Fruit fly (Drosophila melanogaster) whole organism, wandering third instar larva: ENCODE results near the gene CG43088.

Experiments
- Abd-B ChIP-seq: fragments of >200 bp; optimal IDR thresholded peaks from 2 replicates; lab custom pipeline; 2017; ENCODE audit warnings: missing biosample characterization, missing genetic modification characterization
- CG32264 ChIP-seq: fragments of 200-800 bp; sonication (Bioruptor generic); optimal IDR thresholded peaks from 2 replicates; lab custom pipeline; 2016; ENCODE audit warnings: missing biosample characterization, missing genetic modification characterization
- CG9705 ChIP-seq: fragments of 200-800 bp; sonication (Bioruptor generic); optimal IDR thresholded peaks from 2 replicates; lab custom pipeline; 2018; ENCODE audit warnings: missing biosample characterization, mild to moderate bottlenecking, missing genetic modification characterization
- CrebA ChIP-seq: fragments of 200-800 bp; sonication (Bioruptor generic); optimal IDR thresholded peaks from 2 replicates; lab custom pipeline; 2016; ENCODE audit warnings: missing biosample characterization, mild to moderate bottlenecking, missing genetic modification characterization, borderline replicate concordance
- Dfd ChIP-seq: fragments of >200 bp; optimal IDR thresholded peaks from 2 replicates; lab custom pipeline; 2017; ENCODE audit warnings: missing biosample characterization, missing genetic modification characterization
- Dif ChIP-seq: fragments of 200-275, 200-300 bp; sonication (Bioruptor generic); optimal IDR thresholded peaks from 2 replicates; lab custom pipeline; 2018; ENCODE audit warnings: missing biosample characterization, missing genetic modification characterization; ENCODE audit not compliant: partially characterized antibody
- GATAd ChIP-seq: sonication (Bioruptor generic); optimal IDR thresholded peaks from 2 replicates; lab custom pipeline; 2016; ENCODE audit warnings: missing biosample characterization, missing genetic modification characterization
- HLH106 ChIP-seq: fragments of 200-800 bp; optimal IDR thresholded peaks from 3 replicates; lab custom pipeline; 2019; ENCODE audit warnings: missing biosample characterization, mild to moderate bottlenecking, missing genetic modification characterization, moderate library complexity
- Hnf4 ChIP-seq: fragments of 200-800 bp; sonication (Bioruptor generic); optimal IDR thresholded peaks from 2 replicates; lab custom pipeline; 2016; ENCODE audit warnings: missing biosample characterization, mild to moderate bottlenecking, missing genetic modification characterization
- Hr78 ChIP-seq: fragments of >200 bp; optimal IDR thresholded peaks from 2 replicates; lab custom pipeline; 2017; ENCODE audit warnings: missing biosample characterization, missing genetic modification characterization
- Hr83 ChIP-seq: fragments of 200-300 bp; sonication (Bioruptor generic); optimal IDR thresholded peaks from 2 replicates; lab custom pipeline; 2016; ENCODE audit warnings: missing biosample characterization, mild to moderate bottlenecking, missing genetic modification characterization, moderate library complexity; ENCODE audit not compliant: poor library complexity, severe bottlenecking
- Jra ChIP-seq: sonication (Bioruptor generic); optimal IDR thresholded peaks from 2 replicates; lab custom pipeline; 2016; ENCODE audit warnings: missing biosample characterization, missing genetic modification characterization
- Mio ChIP-seq: sonication (Bioruptor generic); optimal IDR thresholded peaks from 2 replicates; lab custom pipeline; 2016; ENCODE audit warnings: missing biosample characterization, missing genetic modification characterization
- Myc ChIP-seq: fragments of >200 bp; optimal IDR thresholded peaks from 2 replicates; lab custom pipeline; 2017
- N ChIP-seq: fragments of >200 bp; optimal IDR thresholded peaks from 2 replicates; lab custom pipeline; 2018; ENCODE audit warnings: missing biosample characterization, missing external identifiers, missing genetic modification characterization
- OdsH ChIP-seq: fragments of 200-800 bp; sonication (Bioruptor generic); optimal IDR thresholded peaks from 2 replicates; lab custom pipeline; 2016; ENCODE audit warnings: missing biosample characterization, mild to moderate bottlenecking, missing genetic modification characterization
- Rel ChIP-seq, 2 experiments: fragments of 200-800 bp; sonication (Bioruptor generic) in 1 of 2; optimal IDR thresholded peaks; 2 replicates in 1 of 2; 3 replicates in 1 of 2; lab custom pipeline; 2016 to 2019; ENCODE audit warnings: mild to moderate bottlenecking in 2 of 2, missing biosample characterization in 2 of 2, missing genetic modification characterization in 2 of 2, moderate library complexity in 1 of 2
- Sp1 ChIP-seq: fragments of 200-800 bp; sonication (Bioruptor generic); optimal IDR thresholded peaks from 3 replicates; lab custom pipeline; 2019; ENCODE audit warnings: missing biosample characterization, mild to moderate bottlenecking, missing genetic modification characterization, moderate library complexity
- Vsx2 ChIP-seq: fragments of 200-300, 225-300 bp; sonication (Bioruptor generic); optimal IDR thresholded peaks from 2 replicates; lab custom pipeline; 2018; ENCODE audit warnings: missing biosample characterization, missing genetic modification characterization; ENCODE audit not compliant: partially characterized antibody
- br ChIP-seq: fragments of 200-800 bp; sonication (Bioruptor generic); optimal IDR thresholded peaks from 2 replicates; lab custom pipeline; 2016; ENCODE audit warnings: missing biosample characterization, missing genetic modification characterization
- brk ChIP-seq: fragments of 200-800 bp; sonication (Bioruptor generic); optimal IDR thresholded peaks from 2 replicates; lab custom pipeline; 2016; ENCODE audit warnings: missing biosample characterization, mild to moderate bottlenecking, missing genetic modification characterization
- dl ChIP-seq, 2 experiments: fragments of 175-275, 200-275 bp in 1 of 2; fragments of 200-275 bp in 1 of 2; sonication (Bioruptor generic); optimal IDR thresholded peaks; lab custom pipeline; 2018; ENCODE audit warnings: mild to moderate bottlenecking in 2 of 2, missing biosample characterization in 2 of 2, missing genetic modification characterization in 2 of 2, moderate library complexity in 2 of 2; ENCODE audit not compliant: partially characterized antibody in 2 of 2, insufficient read depth in 1 of 2
- dmrt93B ChIP-seq: fragments of 200-800 bp; sonication (Bioruptor generic); optimal IDR thresholded peaks from 2 replicates; lab custom pipeline; 2018; ENCODE audit warnings: missing biosample characterization, mild to moderate bottlenecking, missing genetic modification characterization
- dsf ChIP-seq: sonication (Bioruptor generic); optimal IDR thresholded peaks from 2 replicates; lab custom pipeline; 2016; ENCODE audit warnings: missing biosample characterization, missing genetic modification characterization, borderline replicate concordance
- ey ChIP-seq: fragments of 200-800 bp; sonication (Bioruptor generic); optimal IDR thresholded peaks from 2 replicates; lab custom pipeline; 2016; ENCODE audit warnings: missing biosample characterization, missing genetic modification characterization
- foxo ChIP-seq, 2 experiments: fragments of 200-800 bp; sonication (Bioruptor generic); optimal IDR thresholded peaks; 2 replicates in 1 of 2; 3 replicates in 1 of 2; lab custom pipeline; 2016 to 2017; ENCODE audit warnings: missing biosample characterization in 2 of 2, missing genetic modification characterization in 2 of 2
- fru ChIP-seq: fragments of 200-800 bp; sonication (Bioruptor generic); optimal IDR thresholded peaks from 3 replicates; lab custom pipeline; 2016; ENCODE audit warnings: missing biosample characterization, mild to moderate bottlenecking, missing genetic modification characterization
- h ChIP-seq: fragments of 200-800 bp; sonication (Bioruptor generic); optimal IDR thresholded peaks from 3 replicates; lab custom pipeline; 2016; ENCODE audit warnings: missing biosample characterization, mild to moderate bottlenecking, missing genetic modification characterization
- jim ChIP-seq: fragments of 175-275, 200-325 bp; sonication (Bioruptor generic); optimal IDR thresholded peaks from 2 replicates; lab custom pipeline; 2016; ENCODE audit warnings: missing biosample characterization, mild to moderate bottlenecking, missing genetic modification characterization
- lola ChIP-seq: fragments of >200 bp; optimal IDR thresholded peaks from 2 replicates; lab custom pipeline; 2017; ENCODE audit warnings: missing biosample characterization, missing genetic modification characterization
- pan ChIP-seq: fragments of >200 bp; optimal IDR thresholded peaks from 2 replicates; lab custom pipeline; 2017
- psq ChIP-seq: fragments of 200-800 bp; sonication (Bioruptor generic); optimal IDR thresholded peaks from 3 replicates; lab custom pipeline; 2017; ENCODE audit warnings: missing biosample characterization, mild to moderate bottlenecking, missing genetic modification characterization, moderate library complexity
- rgr ChIP-seq: fragments of 200-800 bp; sonication (Bioruptor generic); optimal IDR thresholded peaks from 3 replicates; lab custom pipeline; 2016; ENCODE audit warnings: missing biosample characterization, mild to moderate bottlenecking, missing genetic modification characterization
- sage ChIP-seq: fragments of 200-800 bp; sonication (Bioruptor generic); optimal IDR thresholded peaks from 2 replicates; lab custom pipeline; 2016; ENCODE audit warnings: missing biosample characterization, mild to moderate bottlenecking, missing genetic modification characterization
- sv ChIP-seq: fragments of 200-800 bp; sonication (Bioruptor generic); optimal IDR thresholded peaks from 3 replicates; lab custom pipeline; 2016; ENCODE audit warnings: missing biosample characterization, missing genetic modification characterization
- tai ChIP-seq: sonication (Bioruptor generic); optimal IDR thresholded peaks from 2 replicates; lab custom pipeline; 2016; ENCODE audit warnings: missing biosample characterization, missing genetic modification characterization
- usp ChIP-seq: fragments of >200 bp; optimal IDR thresholded peaks from 2 replicates; lab custom pipeline; 2017; ENCODE audit warnings: missing biosample characterization, missing genetic modification characterization
- woc ChIP-seq: sonication (Bioruptor generic); optimal IDR thresholded peaks from 2 replicates; lab custom pipeline; 2016; ENCODE audit warnings: missing biosample characterization, mild to moderate bottlenecking, missing genetic modification characterization

The CG43088 gene

DNA sequence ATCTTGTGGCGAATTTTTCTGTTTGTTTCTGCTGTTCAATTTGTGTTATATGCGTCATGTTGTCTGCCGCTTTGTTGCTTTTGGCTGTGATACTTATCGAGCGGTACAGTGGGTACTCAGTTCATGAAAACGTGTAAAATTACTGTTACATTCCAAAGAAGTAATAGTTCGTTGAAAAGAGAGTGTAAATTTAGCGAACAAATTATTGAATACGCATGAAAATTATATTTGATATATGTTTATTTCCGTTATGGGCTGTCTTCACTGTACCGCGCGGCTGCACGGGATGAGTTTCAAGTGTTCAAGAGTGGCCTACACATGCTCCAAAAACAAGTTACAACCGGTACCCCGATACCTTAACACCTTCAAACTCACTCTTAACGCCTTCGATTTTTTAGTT is 13.1 kb upstream of the CG43088 start (continued):
- TF ChIP-seq CG9705 (GFP tag; lab: Kevin White, UChicago) (peak; percentile 74), Abd-B (GFP tag; lab: Kevin White, UChicago) (no peak), br (GFP tag; lab: Kevin White, UChicago) (peak; percentile 68), fru (GFP tag; lab: Kevin White, UChicago) (peak; percentile 86), Dfd (GFP tag; lab: Kevin White, UChicago) (no peak), Mio (GFP tag; lab: Kevin White, UChicago) (no peak), Hr78 (GFP tag; lab: Kevin White, UChicago) (no peak), CrebA (GFP tag; lab: Kevin White, UChicago) (no peak), Rel (GFP tag; optimal IDR thresholded peaks at IDR 0.05; lab: Kevin White, UChicago) (no peak), Rel (tag; optimal IDR thresholded peaks at IDR 0.05; lab: Kevin White, UChicago) (peak; percentile 30), rgr (GFP tag; lab: Kevin White, UChicago) (peak; percentile 66)

DNA sequence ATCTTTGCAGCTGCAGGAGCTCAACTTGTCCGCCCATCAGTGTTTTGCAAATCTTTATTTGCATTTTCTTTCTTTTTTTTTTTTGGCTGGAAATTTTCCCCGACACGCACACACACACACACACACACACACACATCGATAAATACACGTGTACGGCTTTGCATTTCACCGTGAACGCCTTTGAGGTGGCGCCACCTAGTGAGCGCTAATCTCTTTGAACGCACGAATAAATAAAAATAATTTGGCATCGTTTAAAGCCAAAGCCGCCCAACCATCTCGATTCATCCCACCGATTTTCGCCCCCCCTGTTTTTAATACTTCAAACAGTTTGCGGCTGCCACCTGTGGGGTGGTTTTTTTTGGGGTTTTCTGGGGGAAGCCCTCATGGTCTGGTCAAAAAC is 10.3 kb downstream of the CG43088 start:
- TF ChIP-seq CG32264 (GFP tag; lab: Kevin White, UChicago) (no peak), OdsH (GFP tag; lab: Kevin White, UChicago) (no peak), sage (no peak), fru (GFP tag; lab: Kevin White, UChicago) (no peak), CG9705 (GFP tag; lab: Kevin White, UChicago) (no peak), Hr83 (GFP tag; lab: Kevin White, UChicago) (no peak), Myc (lab: Kevin White, UChicago) (no peak), Dif (GFP tag; lab: Kevin White, UChicago) (no peak), Hnf4 (GFP tag; lab: Kevin White, UChicago) (no peak), sv (GFP tag; lab: Kevin White, UChicago) (no peak), h (GFP tag; lab: Kevin White, UChicago) (no peak), dmrt93B (GFP tag; lab: Kevin White, UChicago) (no peak), jim (no peak), psq (GFP tag; lab: Kevin White, UChicago) (no peak), Hr78 (GFP tag; lab: Kevin White, UChicago) (no peak), pan (lab: Kevin White, UChicago) (no peak)

DNA sequence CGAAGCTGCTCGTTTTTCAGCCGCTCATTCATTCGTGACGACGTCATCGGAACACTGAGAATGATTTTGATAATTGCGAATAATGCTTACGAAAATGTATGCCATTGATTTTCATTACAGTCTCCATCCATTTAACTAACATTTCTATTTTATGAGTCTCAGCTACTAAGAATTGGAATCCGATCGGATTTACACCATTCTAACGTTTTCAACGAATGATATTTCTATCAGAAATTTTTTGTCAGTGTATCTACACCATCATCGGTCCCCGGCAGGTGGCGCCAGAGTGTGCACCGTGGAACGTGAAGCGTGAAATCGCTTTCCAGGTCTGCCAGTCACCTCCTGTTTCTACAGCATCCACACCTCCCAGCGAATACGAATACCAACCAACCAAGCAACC is 13.0 kb downstream of the CG43088 start:
- peak; percentile 5 for TF ChIP-seq h (GFP tag; lab: Kevin White, UChicago)
- no peak for TF ChIP-seq sv (GFP tag; lab: Kevin White, UChicago)
- TF ChIP-seq foxo (GFP tag; optimal IDR thresholded peaks at IDR 0.05; lab: Kevin White, UChicago): peak in 1 of 2 experiments; percentile 9
- TF ChIP-seq fru (GFP tag; lab: Kevin White, UChicago): peak; percentile 22

DNA sequence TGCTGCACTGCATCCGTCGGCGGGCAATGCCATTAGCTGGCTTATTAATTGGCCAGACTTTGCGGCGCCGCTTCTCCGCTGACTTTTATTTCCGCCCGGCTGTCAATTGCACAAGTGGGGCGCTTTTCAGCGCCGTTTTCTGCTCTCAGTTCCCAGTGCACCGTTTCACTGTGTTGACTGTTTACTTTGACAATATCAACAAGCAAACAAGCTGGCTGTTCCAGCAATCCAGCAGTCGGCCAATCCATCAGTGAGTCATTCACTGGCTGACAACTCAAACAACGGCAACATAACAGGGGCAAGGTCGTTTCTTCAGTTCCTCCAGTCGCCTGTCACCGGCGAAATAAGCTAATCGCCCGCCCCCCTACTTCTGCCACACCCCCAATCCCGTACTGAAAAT is 15.1 kb downstream of the CG43088 start:
- TF ChIP-seq woc (GFP tag; lab: Kevin White, UChicago): no peak
- peak; percentile 6 for TF ChIP-seq GATAd (GFP tag; lab: Kevin White, UChicago)
- TF ChIP-seq jim: peak; percentile 69
- no peak for TF ChIP-seq Dif (GFP tag; lab: Kevin White, UChicago)
- no peak for TF ChIP-seq sv (GFP tag; lab: Kevin White, UChicago)
- TF ChIP-seq Hr83 (GFP tag; lab: Kevin White, UChicago): peak; percentile 97
- TF ChIP-seq tai (GFP tag; lab: Kevin White, UChicago): peak; percentile 48
- TF ChIP-seq CG32264 (GFP tag; lab: Kevin White, UChicago): peak; percentile 61
- TF ChIP-seq pan (lab: Kevin White, UChicago): no peak
- no peak for TF ChIP-seq Vsx2 (GFP tag; lab: Kevin White, UChicago)
- peak; percentile 70 for TF ChIP-seq h (GFP tag; lab: Kevin White, UChicago)
- TF ChIP-seq HLH106 (tag; lab: Kevin White, UChicago): peak; percentile 38
- TF ChIP-seq Sp1: peak; percentile 7
- TF ChIP-seq psq (GFP tag; lab: Kevin White, UChicago): peak; percentile 41
- peak; percentile 15 for TF ChIP-seq CG9705 (GFP tag; lab: Kevin White, UChicago)
- TF ChIP-seq Rel (GFP tag; optimal IDR thresholded peaks at IDR 0.05; lab: Kevin White, UChicago): no peak
- no peak for TF ChIP-seq Rel (tag; optimal IDR thresholded peaks at IDR 0.05; lab: Kevin White, UChicago)
- TF ChIP-seq sage: no peak
- no peak for TF ChIP-seq usp
- no peak for TF ChIP-seq Mio (GFP tag; lab: Kevin White, UChicago)
- TF ChIP-seq Hr78 (GFP tag; lab: Kevin White, UChicago): no peak
- no peak for TF ChIP-seq dl (GFP tag; optimal IDR thresholded peaks at IDR 0.05; lab: Kevin White, UChicago; ENCODE audit: insufficient read depth in 1 of 2, partially characterized antibody in 2 of 2)
- peak; percentile 52 for TF ChIP-seq Hnf4 (GFP tag; lab: Kevin White, UChicago)
- TF ChIP-seq dsf: no peak
- peak; percentile 60 for TF ChIP-seq fru (GFP tag; lab: Kevin White, UChicago)
- TF ChIP-seq dmrt93B (GFP tag; lab: Kevin White, UChicago): peak; percentile 62
- no peak for TF ChIP-seq Abd-B (GFP tag; lab: Kevin White, UChicago)
- TF ChIP-seq Dfd (GFP tag; lab: Kevin White, UChicago): no peak
- TF ChIP-seq OdsH (GFP tag; lab: Kevin White, UChicago): peak; percentile 53
- no peak for TF ChIP-seq CrebA (GFP tag; lab: Kevin White, UChicago)
- peak; percentile 2 for TF ChIP-seq ey (GFP tag; lab: Kevin White, UChicago)
- peak; percentile 49 for TF ChIP-seq Jra (GFP tag; lab: Kevin White, UChicago)
- no peak for TF ChIP-seq lola
- TF ChIP-seq N (GFP tag; lab: Kevin White, UChicago): no peak
- peak; percentile 72 for TF ChIP-seq rgr (GFP tag; lab: Kevin White, UChicago)
- TF ChIP-seq Myc (lab: Kevin White, UChicago): no peak
- peak; percentile 46 for TF ChIP-seq br (GFP tag; lab: Kevin White, UChicago)
- no peak for TF ChIP-seq brk (GFP tag; lab: Kevin White, UChicago)
- TF ChIP-seq foxo (GFP tag; optimal IDR thresholded peaks at IDR 0.05; lab: Kevin White, UChicago): peak in 1 of 2 experiments; percentile 64
